Fruit fly (Drosophila melanogaster): ENCODE data around the gene capt.

Gene capt

DNA sequence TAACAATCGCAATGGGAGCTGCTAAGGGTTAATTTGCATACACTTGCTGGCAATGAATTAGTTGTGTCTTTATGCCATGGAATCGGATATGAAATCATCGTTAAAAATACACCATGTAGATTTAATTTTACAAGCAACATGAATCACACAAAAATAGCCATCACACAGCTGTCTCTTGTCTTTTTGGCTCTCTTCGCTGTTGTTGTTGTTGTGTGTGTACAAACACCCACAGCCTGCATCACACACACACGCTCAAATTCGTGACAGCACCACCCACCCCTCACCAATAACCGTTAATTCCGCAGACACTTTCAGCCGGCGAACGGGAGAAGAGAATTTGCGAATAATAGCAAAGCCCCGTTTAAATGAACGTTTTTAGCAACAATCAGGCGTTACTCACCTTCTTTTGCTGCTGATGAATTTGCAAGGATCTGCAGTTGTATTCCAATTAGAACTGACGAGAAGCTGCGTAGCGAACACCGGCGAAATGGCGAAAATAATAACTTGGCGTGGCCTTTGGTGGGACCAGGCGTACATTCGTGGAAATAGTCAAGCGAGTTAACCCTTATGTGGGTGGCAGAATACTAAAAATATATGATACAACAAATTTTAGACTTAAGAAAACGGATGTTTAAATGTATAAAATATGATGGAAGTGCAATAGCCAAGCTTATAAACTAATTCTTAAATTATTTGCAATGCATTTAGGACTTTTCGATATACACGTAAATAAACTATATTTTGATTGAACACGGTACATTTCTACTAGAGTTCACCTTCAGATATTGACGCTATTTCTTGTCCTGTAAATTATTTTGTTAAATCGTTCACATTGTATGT is at the start of gene capt (continued):
- TF ChIP-seq pros (GFP tag; optimal IDR thresholded peaks at IDR 0.05) (no peak), mam (GFP tag; optimal IDR thresholded peaks at IDR 0.05) (peak; percentile 49), seq (GFP tag; IDR thresholded peaks at IDR 0.05) (no peak), CG7271 (tag; optimal IDR thresholded peaks at IDR 0.05) (no peak), gcm2 (GFP tag; optimal IDR thresholded peaks at IDR 0.05) (no peak), yki (optimal IDR thresholded peaks at IDR 0.05) (no peak), CG15479 (GFP tag; optimal IDR thresholded peaks at IDR 0.05) (peak; percentile 38), CG7963 (GFP tag; IDR thresholded peaks at IDR 0.05; ENCODE audit: partially characterized antibody) (no peak), CG8944 (GFP tag; optimal IDR thresholded peaks at IDR 0.05) (no peak), CG11696 (GFP tag; IDR thresholded peaks at IDR 0.05) (no peak), ara (GFP tag; IDR thresholded peaks at IDR 0.05) (no peak), Nf-YA (GFP tag; IDR thresholded peaks at IDR 0.05) (no peak), Ada2b (GFP tag; IDR thresholded peaks at IDR 0.05) (peak; percentile 34; the same call in 1 of the 2 replicates), CG9876 (GFP tag; optimal IDR thresholded peaks at IDR 0.05) (no peak), mirr (GFP tag; optimal IDR thresholded peaks at IDR 0.05) (no peak), CG9215 (GFP tag; IDR thresholded peaks at IDR 0.05) (peak; percentile 56), CG1233 (GFP tag; optimal IDR thresholded peaks at IDR 0.05) (no peak), Rfx (GFP tag; IDR thresholded peaks at IDR 0.05) (peak; percentile 72), CG14441 (GFP tag; IDR thresholded peaks at IDR 0.05) (peak; percentile 54), fd102C (GFP tag; optimal IDR thresholded peaks at IDR 0.05) (no peak), caup (GFP tag; optimal IDR thresholded peaks at IDR 0.05; ENCODE audit: severe bottlenecking) (no peak), Abd-B (GFP tag; optimal IDR thresholded peaks at IDR 0.05) (peak; percentile 46), ase (GFP tag; IDR thresholded peaks at IDR 0.05) (no peak), cwo (GFP tag; optimal IDR thresholded peaks at IDR 0.05) (no peak), gem (tag; optimal IDR thresholded peaks at IDR 0.05) (no peak), D (optimal IDR thresholded peaks at IDR 0.05) (no peak), D (GFP tag; optimal IDR thresholded peaks at IDR 0.05) (no peak), CG9609 (GFP tag; optimal IDR thresholded peaks at IDR 0.05) (peak; percentile 19), CG6175 (GFP tag; IDR thresholded peaks at IDR 0.05) (no peak), eyg (GFP tag; optimal IDR thresholded peaks at IDR 0.05) (no peak), bsh (GFP tag; optimal IDR thresholded peaks at IDR 0.05) (peak in 1 of 2 experiments; percentile 11), exex (tag; optimal IDR thresholded peaks at IDR 0.05) (no peak), CG18619 (GFP tag; optimal IDR thresholded peaks at IDR 0.05) (no peak), ash1 (GFP tag; optimal IDR thresholded peaks at IDR 0.05) (no peak), wek (GFP tag; optimal IDR thresholded peaks at IDR 0.05) (no peak), dm (GFP tag; optimal IDR thresholded peaks at IDR 0.05) (peak; percentile 16), CG7745 (tag; optimal IDR thresholded peaks at IDR 0.05) (no peak), CG4424 (GFP tag; optimal IDR thresholded peaks at IDR 0.05) (peak; percentile 21), CG3163 (GFP tag; optimal IDR thresholded peaks at IDR 0.05) (no peak), bab2 (GFP tag; optimal IDR thresholded peaks at IDR 0.05) (peak; percentile 40), CG13296 (GFP tag; optimal IDR thresholded peaks at IDR 0.05) (no peak), Meics (GFP tag; optimal IDR thresholded peaks at IDR 0.05) (peak; percentile 26), pfk (GFP tag; optimal IDR thresholded peaks at IDR 0.05) (no peak), kni (GFP tag; optimal IDR thresholded peaks at IDR 0.05) (no peak), sna (GFP tag; IDR thresholded peaks at IDR 0.05; ENCODE audit: partially characterized antibody) (no peak), Optix (GFP tag; IDR thresholded peaks at IDR 0.05) (no peak), Dip3 (GFP tag; optimal IDR thresholded peaks at IDR 0.05) (peak; percentile 16), tx (GFP tag; optimal IDR thresholded peaks at IDR 0.05) (no peak), abd-A (tag; optimal IDR thresholded peaks at IDR 0.05) (peak; percentile 67), hth (optimal IDR thresholded peaks at IDR 0.05) (no peak)
